Fruit fly (Drosophila melanogaster) whole organism, pupa: ENCODE data around the gene Best1.

ENCODE experiments used
- CG14655 ChIP-seq: fragments of 200-800 bp; sonication (Bioruptor generic); optimal IDR thresholded peaks from 3 replicates; lab custom pipeline; 2017; ENCODE audit warnings: mild to moderate bottlenecking, missing biosample characterization, missing genetic modification reagents, missing genetic modification characterization
- CG4496 ChIP-seq: fragments of 200-800 bp; sonication (Bioruptor generic); IDR thresholded peaks from 3 replicates; pipeline ENCODE4 v1.3.6; 2022; ENCODE audit warnings: missing biosample characterization, missing genetic modification characterization
- D1 ChIP-seq: fragments of 200-800 bp; sonication (Bioruptor generic); optimal IDR thresholded peaks from 2 replicates; lab custom pipeline; 2018; ENCODE audit warnings: missing biosample characterization, mild to moderate bottlenecking, missing genetic modification characterization, moderate library complexity
- EcR ChIP-seq: fragments of 200-800 bp; sonication (Bioruptor generic); optimal IDR thresholded peaks from 3 replicates; lab custom pipeline; 2019; ENCODE audit warnings: missing biosample characterization, missing genetic modification characterization, mild to moderate bottlenecking, moderate library complexity, missing genetic modification reagents
- Pif1B ChIP-seq: fragments of 200-800 bp; sonication (Bioruptor generic); optimal IDR thresholded peaks from 3 replicates; lab custom pipeline; 2016; ENCODE audit warnings: missing biosample characterization, missing genetic modification characterization
- gl ChIP-seq: fragments of 200-800 bp; sonication (Bioruptor generic); optimal IDR thresholded peaks from 2 replicates; lab custom pipeline; 2018; ENCODE audit warnings: missing biosample characterization, mild to moderate bottlenecking, missing genetic modification characterization

dm6 chr3R:10144103-10144998 is 25.9 kb downstream of the Best1 start, which contains the start of the genes TAF1B and Invadolysin:
- TF ChIP-seq CG14655 (GFP tag; lab: Kevin White, UChicago) (peak; percentile 9), EcR (GFP tag; lab: Kevin White, UChicago) (peak; percentile 60), Pif1B (GFP tag; lab: Kevin White, UChicago) (no peak), gl (peak; percentile 27), CG4496 (GFP tag; lab: Robert Waterston, UW) (peak; percentile 10; the same call in 1 of the 3 replicates), D1 (tag; lab: Kevin White, UChicago) (no peak)
